Fruit fly (Drosophila melanogaster) whole organism, prepupa: Measurements from ENCODE around the gene CG15784.

Source experiments
- Blimp-1 ChIP-seq: fragments of 200-800 bp; sonication (Bioruptor generic); optimal IDR thresholded peaks from 3 replicates; lab custom pipeline; 2017; ENCODE audit warnings: missing biosample characterization, missing genetic modification characterization, mild to moderate bottlenecking, moderate library complexity, missing genetic modification reagents
- CG10631 ChIP-seq: fragments of 200-800 bp; sonication (Bioruptor generic); optimal IDR thresholded peaks from 2 replicates; lab custom pipeline; 2016; ENCODE audit warnings: missing biosample characterization, missing genetic modification characterization
- CG11762 ChIP-seq: fragments of 200-800 bp; sonication (Bioruptor generic); optimal IDR thresholded peaks from 3 replicates; lab custom pipeline; 2016; ENCODE audit warnings: missing biosample characterization, missing genetic modification characterization; ENCODE audit not compliant: insufficient read depth
- CG15336 ChIP-seq: fragments of 200-800 bp; sonication (Bioruptor generic); IDR thresholded peaks from 2 replicates; pipeline ENCODE4 v1.3.6; 2022; ENCODE audit warnings: missing biosample characterization, missing genetic modification characterization
- CG1621 ChIP-seq: fragments of 200-800 bp; sonication (Bioruptor generic); optimal IDR thresholded peaks from 3 replicates; lab custom pipeline; 2018; ENCODE audit warnings: missing biosample characterization, mild to moderate bottlenecking, missing genetic modification characterization
- CG16779 ChIP-seq: fragments of 200-800 bp; sonication (Bioruptor generic); optimal IDR thresholded peaks from 3 replicates; lab custom pipeline; 2017; ENCODE audit warnings: missing biosample characterization, mild to moderate bottlenecking, missing genetic modification characterization
- CG31627 ChIP-seq: fragments of 200-800 bp; sonication (Bioruptor generic); optimal IDR thresholded peaks from 3 replicates; lab custom pipeline; 2016; ENCODE audit warnings: missing biosample characterization, missing genetic modification characterization
- CG34406 ChIP-seq: fragments of 200-800 bp; sonication (Bioruptor generic); optimal IDR thresholded peaks from 3 replicates; lab custom pipeline; 2016; ENCODE audit warnings: missing biosample characterization, missing genetic modification characterization
- CG6276 ChIP-seq: fragments of 200-800 bp; sonication (Bioruptor generic); optimal IDR thresholded peaks from 2 replicates; lab custom pipeline; 2017; ENCODE audit warnings: missing biosample characterization, mild to moderate bottlenecking, missing genetic modification characterization
- CG6808 ChIP-seq: fragments of 200-800 bp; sonication (Bioruptor generic); optimal IDR thresholded peaks from 3 replicates; lab custom pipeline; 2017; ENCODE audit warnings: missing biosample characterization, missing genetic modification characterization, mild to moderate bottlenecking, moderate library complexity, missing genetic modification reagents
- CG6854 ChIP-seq: fragments of 200-800 bp; sonication (Bioruptor generic); optimal IDR thresholded peaks from 2 replicates; lab custom pipeline; 2017; ENCODE audit warnings: missing biosample characterization, mild to moderate bottlenecking, missing genetic modification characterization
- CG7368 ChIP-seq: fragments of 200-800 bp; sonication (Bioruptor generic); optimal IDR thresholded peaks from 3 replicates; lab custom pipeline; 2016; ENCODE audit warnings: missing biosample characterization, missing genetic modification characterization
- CG8319 ChIP-seq: fragments of 200-800 bp; sonication (Bioruptor generic); optimal IDR thresholded peaks from 3 replicates; lab custom pipeline; 2016; ENCODE audit warnings: missing biosample characterization, missing genetic modification characterization
- CG8632 ChIP-seq: fragments of 200-800 bp; sonication (Bioruptor generic); optimal IDR thresholded peaks from 3 replicates; lab custom pipeline; 2016; ENCODE audit warnings: missing biosample characterization, missing genetic modification characterization
- CG9139 ChIP-seq: fragments of 200-800 bp; sonication (Bioruptor generic); optimal IDR thresholded peaks from 3 replicates; lab custom pipeline; 2017; ENCODE audit warnings: missing biosample characterization, mild to moderate bottlenecking, missing genetic modification characterization
- Eip75B ChIP-seq: fragments of 200-800 bp; sonication (Bioruptor generic); optimal IDR thresholded peaks from 3 replicates; lab custom pipeline; 2016; ENCODE audit warnings: missing biosample characterization, missing genetic modification characterization
- Eip78C ChIP-seq: fragments of 200-800 bp; sonication (Bioruptor generic); peaks from one replicate; lab custom pipeline; 2016; ENCODE audit warnings: missing biosample characterization, missing genetic modification characterization
- Eip93F ChIP-seq: fragments of 200-800 bp; sonication (Bioruptor generic); optimal IDR thresholded peaks from 2 replicates; lab custom pipeline; 2016; ENCODE audit warnings: missing biosample characterization, mild to moderate bottlenecking, missing genetic modification characterization
- Ets96B ChIP-seq: fragments of 200-800 bp; optimal IDR thresholded peaks from 2 replicates; lab custom pipeline; 2019; ENCODE audit warnings: missing biosample characterization, mild to moderate bottlenecking, missing genetic modification characterization, moderate library complexity
- Hr38 ChIP-seq: sonication (Bioruptor generic); optimal IDR thresholded peaks from 2 replicates; lab custom pipeline; 2016; ENCODE audit warnings: missing biosample characterization, missing genetic modification characterization
- OdsH ChIP-seq: fragments of 200-800 bp; sonication (Bioruptor generic); optimal IDR thresholded peaks from 3 replicates; lab custom pipeline; 2016; ENCODE audit warnings: missing biosample characterization, missing genetic modification characterization
- Smox ChIP-seq: fragments of 200-800 bp; sonication (Bioruptor generic); optimal IDR thresholded peaks from 3 replicates; lab custom pipeline; 2016; ENCODE audit warnings: missing biosample characterization, missing genetic modification characterization
- Sox102F ChIP-seq: fragments of 200-800 bp; sonication (Bioruptor generic); optimal IDR thresholded peaks from 2 replicates; lab custom pipeline; 2016; ENCODE audit warnings: missing biosample characterization, mild to moderate bottlenecking, missing genetic modification characterization
- acj6 ChIP-seq: fragments of 200-800 bp; sonication (Bioruptor generic); optimal IDR thresholded peaks from 3 replicates; lab custom pipeline; 2016; ENCODE audit warnings: missing biosample characterization, missing genetic modification characterization
- cyc ChIP-seq: fragments of 200-800 bp; sonication (Bioruptor generic); optimal IDR thresholded peaks from 3 replicates; lab custom pipeline; 2016; ENCODE audit warnings: missing biosample characterization, missing genetic modification characterization
- dsx ChIP-seq: fragments of 200-800 bp; optimal IDR thresholded peaks from 3 replicates; lab custom pipeline; 2019; ENCODE audit warnings: missing biosample characterization, mild to moderate bottlenecking, missing genetic modification characterization, moderate library complexity; ENCODE audit not compliant: poor library complexity, severe bottlenecking
- eg ChIP-seq: fragments of 200-800 bp; sonication (Bioruptor generic); IDR thresholded peaks from 3 replicates; pipeline ENCODE4 v1.3.6; 2022; ENCODE audit warnings: missing biosample characterization, missing genetic modification characterization
- fd59A ChIP-seq: fragments of 200-800 bp; sonication (Bioruptor generic); optimal IDR thresholded peaks from 2 replicates; lab custom pipeline; 2017; ENCODE audit warnings: missing biosample characterization, mild to moderate bottlenecking, missing genetic modification characterization, missing genetic modification reagents
- fkh ChIP-seq: fragments of 200-800 bp; sonication (Bioruptor generic); optimal IDR thresholded peaks from 3 replicates; lab custom pipeline; 2017; ENCODE audit warnings: missing biosample characterization, mild to moderate bottlenecking, missing genetic modification characterization, moderate library complexity
- lz ChIP-seq: fragments of 200-800 bp; sonication (Bioruptor generic); optimal IDR thresholded peaks from 3 replicates; lab custom pipeline; 2016; ENCODE audit warnings: missing biosample characterization, missing genetic modification characterization
- salr ChIP-seq, 2 experiments: fragments of 200-800 bp; sonication (Bioruptor generic); optimal IDR thresholded peaks; 3 replicates each; lab custom pipeline; 2016 to 2018; ENCODE audit warnings: missing biosample characterization in 2 of 2, missing genetic modification characterization in 2 of 2, mild to moderate bottlenecking in 1 of 2
- spab ChIP-seq: fragments of 200-800 bp; sonication (Bioruptor generic); optimal IDR thresholded peaks from 2 replicates; lab custom pipeline; 2017; ENCODE audit warnings: missing biosample characterization, mild to moderate bottlenecking, missing genetic modification characterization, missing genetic modification reagents
- ss ChIP-seq, 2 experiments: fragments of 200-800 bp; sonication (Bioruptor generic); optimal IDR thresholded peaks; 2 replicates in 1 of 2; 3 replicates in 1 of 2; lab custom pipeline; 2017 to 2018; ENCODE audit warnings: mild to moderate bottlenecking in 2 of 2, missing biosample characterization in 2 of 2, missing genetic modification characterization in 2 of 2, moderate library complexity in 1 of 2
- svp ChIP-seq: fragments of 200-800 bp; sonication (Bioruptor generic); peaks from one replicate; lab custom pipeline; 2016; ENCODE audit warnings: missing biosample characterization, missing genetic modification characterization
- vri ChIP-seq: fragments of 200-800 bp; sonication (Bioruptor generic); optimal IDR thresholded peaks from 3 replicates; lab custom pipeline; 2016; ENCODE audit warnings: missing biosample characterization, mild to moderate bottlenecking, missing genetic modification characterization

Gene CG15784

DNA sequence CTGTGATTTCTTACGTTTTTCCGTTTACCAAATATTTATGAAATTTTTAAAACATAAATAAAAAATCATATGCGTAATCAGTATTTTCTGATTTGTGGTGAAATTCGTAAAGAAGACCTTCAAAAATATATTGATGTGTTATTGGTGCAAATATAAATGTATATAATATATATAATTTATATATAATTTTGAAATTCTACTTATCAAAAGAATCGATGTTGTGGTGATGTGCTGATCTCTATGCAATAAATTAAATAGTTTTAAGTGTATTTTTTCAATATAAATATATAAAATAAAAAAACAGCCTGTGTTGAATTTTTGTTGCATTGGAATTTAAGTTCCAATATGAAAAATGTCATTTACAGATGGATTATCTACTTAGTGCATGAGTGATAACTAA, at the start of gene CG15784:
Gene CG15784, plus strand, starts transcription at position 301 of the 400 bp plus-strand sequence.
- TF ChIP-seq CG6276 (GFP tag; lab: Kevin White, UChicago): no peak
- no peak for TF ChIP-seq OdsH (GFP tag; lab: Kevin White, UChicago)
- TF ChIP-seq CG6808 (GFP tag; lab: Kevin White, UChicago): no peak
- TF ChIP-seq salr (GFP tag; optimal IDR thresholded peaks at IDR 0.05; lab: Kevin White, UChicago): no peak
- TF ChIP-seq fd59A (GFP tag; lab: Kevin White, UChicago): no peak
- TF ChIP-seq CG1621 (tag; lab: Kevin White, UChicago): no peak
- no peak for TF ChIP-seq Sox102F
- no peak for TF ChIP-seq CG11762 (GFP tag; lab: Kevin White, UChicago)
- no peak for TF ChIP-seq acj6
- no peak for TF ChIP-seq CG6854
- TF ChIP-seq CG16779 (tag; lab: Kevin White, UChicago): no peak
- TF ChIP-seq CG31627 (GFP tag; lab: Kevin White, UChicago): no peak
- TF ChIP-seq CG7368 (GFP tag; lab: Kevin White, UChicago): no peak

DNA sequence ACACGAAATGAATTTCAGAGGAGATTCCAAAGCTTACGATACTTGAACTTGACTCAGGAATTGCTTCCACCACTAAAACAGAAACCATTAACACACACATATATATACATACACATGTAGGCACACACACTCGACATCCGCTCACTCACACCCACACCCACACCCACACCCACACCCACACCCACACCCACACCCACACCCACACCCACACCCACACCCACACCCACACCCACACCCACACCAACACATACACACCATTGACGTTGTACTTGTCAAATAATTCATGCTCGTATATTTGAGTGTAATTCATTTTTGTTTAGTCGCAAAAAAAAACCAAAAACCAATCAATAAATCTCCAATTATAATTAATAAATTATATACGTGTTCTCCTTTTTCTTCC, 46.8 kb upstream of the CG15784 start:
- TF ChIP-seq CG6854: no peak
- no peak for TF ChIP-seq CG34406 (GFP tag; lab: Kevin White, UChicago)
- TF ChIP-seq Sox102F: no peak
- no peak for TF ChIP-seq dsx (GFP tag; lab: Kevin White, UChicago)
- TF ChIP-seq Hr38 (GFP tag; lab: Kevin White, UChicago): no peak
- no peak for TF ChIP-seq acj6

DNA sequence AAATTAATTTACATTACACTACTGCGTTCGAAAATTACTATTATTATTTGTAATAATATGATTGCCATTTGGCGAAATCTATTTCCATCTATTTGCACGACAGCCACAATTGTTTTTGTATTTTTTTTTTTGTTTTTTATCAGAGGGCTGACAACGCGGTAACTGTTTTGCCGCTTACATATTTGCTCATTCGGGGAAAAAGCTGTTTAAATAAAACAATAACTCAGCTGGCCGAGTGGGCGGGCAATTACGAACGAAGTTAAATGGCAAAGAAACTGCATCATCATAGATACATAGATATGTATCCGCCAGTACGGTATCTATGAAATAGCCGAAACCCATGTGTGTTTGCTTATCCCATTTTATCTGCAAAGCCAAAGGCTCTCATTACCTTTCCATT, 20.5 kb upstream of the CG15784 start:
- TF ChIP-seq fkh (GFP tag; lab: Kevin White, UChicago) (peak; percentile 65), Eip93F (GFP tag; lab: Kevin White, UChicago) (no peak), Smox (GFP tag; lab: Kevin White, UChicago) (no peak)

dm6 chrX:5410749-5411148, 18.6 kb upstream of the CG15784 start, which contains the start of gene NAAT1:
TSS of gene NAAT1 (minus strand) at chrX:5410849.
- TF ChIP-seq acj6 (no peak), CG9139 (GFP tag; lab: Kevin White, UChicago) (no peak), cyc (no peak), CG6808 (GFP tag; lab: Kevin White, UChicago) (no peak)

dm6 chrX:5417836-5418554, 11.4 kb upstream of the CG15784 start:
- TF ChIP-seq CG16779 (tag; lab: Kevin White, UChicago): no peak
- TF ChIP-seq CG15336: peak; percentile 31; the same call in 1 of the 2 replicates
- no peak for TF ChIP-seq lz
- no peak for TF ChIP-seq Eip75B
- peak; percentile 39 for TF ChIP-seq fkh (GFP tag; lab: Kevin White, UChicago)
- TF ChIP-seq eg (GFP tag; lab: Robert Waterston, UW): 0 out of 3 replicates have a peak, but pooled peaks have one; percentile 42
- TF ChIP-seq fd59A (GFP tag; lab: Kevin White, UChicago): no peak
- no peak for TF ChIP-seq CG10631 (GFP tag; lab: Kevin White, UChicago)
- TF ChIP-seq Blimp-1 (GFP tag; lab: Kevin White, UChicago): no peak
- no peak for TF ChIP-seq CG34406 (GFP tag; lab: Kevin White, UChicago)
- no peak for TF ChIP-seq spab (GFP tag; lab: Kevin White, UChicago)
- TF ChIP-seq CG8319 (GFP tag; lab: Kevin White, UChicago): no peak
- TF ChIP-seq Eip78C: peak; percentile 32
- no peak for TF ChIP-seq CG8632 (GFP tag; lab: Kevin White, UChicago)
- no peak for TF ChIP-seq Ets96B (tag; lab: Kevin White, UChicago)
- TF ChIP-seq svp (GFP tag; lab: Kevin White, UChicago): peak; percentile 41
- TF ChIP-seq vri (GFP tag; lab: Kevin White, UChicago): peak; percentile 37
- peak in 1 of 2 experiments; percentile 3 for TF ChIP-seq ss (GFP tag; optimal IDR thresholded peaks at IDR 0.05; lab: Kevin White, UChicago)
- TF ChIP-seq CG9139 (GFP tag; lab: Kevin White, UChicago): no peak
